Worm (Caenorhabditis elegans): ENCODE data around the gene srg-67.

- no peak for TF ChIP-seq nhr-25 (tag; optimal IDR thresholded peaks at IDR 0.05; ENCODE audit: borderline replicate concordance, insufficient read depth)
- TF ChIP-seq F10B5.3 (tag; optimal IDR thresholded peaks at IDR 0.05) = no peak
- no peak for TF ChIP-seq nhr-237 (tag; optimal IDR thresholded peaks at IDR 0.05)
- no peak for TF ChIP-seq lin-15B (tag; optimal IDR thresholded peaks at IDR 0.05)
- no peak for TF ChIP-seq fkh-10 (GFP tag; optimal IDR thresholded peaks at IDR 0.05)
- TF ChIP-seq ceh-28 (tag; optimal IDR thresholded peaks at IDR 0.05) = no peak
- no peak for TF ChIP-seq ZK546.5 (tag; optimal IDR thresholded peaks at IDR 0.05)
Measured at ce11 chrV:5433020-5433419, 29.8 kb downstream of the srg-67 start, which contains the start of gene acl-6.

Measured in whole organism, L4 larva.